Worm (Caenorhabditis elegans) whole organism, L2 larva: Measurements from ENCODE around the gene F13H8.3.
A peak's percentile ranks its signal among the peaks of the same experiment; 100 is the strongest.

Experiments used
- Y55F3AM.14 ChIP-seq: fragments of 200-800 bp; sonication (Bioruptor generic); optimal IDR thresholded peaks from 2 replicates; lab custom pipeline; 2018; ENCODE audit warnings: mild to moderate bottlenecking, missing genetic modification characterization, missing compliant biosample characterization
- ZK546.5 ChIP-seq: sonication (generic microtip); optimal IDR thresholded peaks from 2 replicates; lab custom pipeline; 2017; ENCODE audit warnings: missing biosample characterization, missing genetic modification characterization
- alr-1 ChIP-seq: fragments of 150-350 bp; optimal IDR thresholded peaks from 2 replicates; lab custom pipeline; 2014; ENCODE audit warnings: missing biosample characterization, missing genetic modification characterization
- aly-2 ChIP-seq: fragments of 150-350 bp; optimal IDR thresholded peaks from 2 replicates; lab custom pipeline; 2014; ENCODE audit warnings: missing biosample characterization, missing genetic modification characterization
- ama-1 ChIP-seq: fragments of 150-350 bp; optimal IDR thresholded peaks from 2 replicates; lab custom pipeline; 2018; ENCODE audit warnings: inconsistent platforms
- blmp-1 ChIP-seq: sonication (generic microtip); optimal IDR thresholded peaks from 2 replicates; lab custom pipeline; 2017; ENCODE audit warnings: missing genetic modification characterization, mild to moderate bottlenecking, missing compliant biosample characterization, antibody characterized with exemption, moderate library complexity; ENCODE audit not compliant: insufficient read depth
- ceh-16 ChIP-seq: fragments of 150-350 bp; optimal IDR thresholded peaks from 2 replicates; lab custom pipeline; 2014; ENCODE audit warnings: missing biosample characterization, missing genetic modification characterization
- dmd-4 ChIP-seq: sonication (generic microtip); optimal IDR thresholded peaks from 2 replicates; lab custom pipeline; 2017; ENCODE audit warnings: missing biosample characterization, missing genetic modification characterization
- egl-27 ChIP-seq: sonication (generic microtip); optimal IDR thresholded peaks from 3 replicates; lab custom pipeline; 2017; ENCODE audit warnings: missing biosample characterization, missing genetic modification reagents, missing genetic modification characterization
- elt-3 ChIP-seq: sonication (generic microtip); optimal IDR thresholded peaks from 2 replicates; lab custom pipeline; 2017; ENCODE audit warnings: missing biosample characterization, missing genetic modification characterization
- fos-1 ChIP-seq: fragments of 150-350 bp; optimal IDR thresholded peaks from 2 replicates; lab custom pipeline; 2014; ENCODE audit warnings: missing biosample characterization, missing genetic modification characterization
- gmeb-1 ChIP-seq: fragments of 150-350 bp; optimal IDR thresholded peaks from 2 replicates; lab custom pipeline; 2014; ENCODE audit warnings: missing biosample characterization, missing genetic modification characterization
- lin-11 ChIP-seq: fragments of 150-350 bp; sonication (generic microtip); optimal IDR thresholded peaks from 2 replicates; lab custom pipeline; 2014; ENCODE audit warnings: missing biosample characterization, missing genetic modification characterization, inconsistent platforms, mixed read lengths
- lin-39 ChIP-seq: fragments of 150-350 bp; optimal IDR thresholded peaks from 2 replicates; lab custom pipeline; 2014; ENCODE audit warnings: missing biosample characterization, missing genetic modification reagents, missing genetic modification characterization
- mbf-1 ChIP-seq: sonication (generic microtip); optimal IDR thresholded peaks from 2 replicates; lab custom pipeline; 2017; ENCODE audit warnings: missing biosample characterization, missing genetic modification characterization
- mdl-1 ChIP-seq, 2 experiments: fragments of 150-350 bp in 1 of 2; sonication (generic microtip) in 1 of 2; optimal IDR thresholded peaks; 2 replicates each; lab custom pipeline; 2017; ENCODE audit warnings: missing biosample characterization in 2 of 2, missing genetic modification characterization in 2 of 2
- nhr-10 ChIP-seq: sonication (generic microtip); optimal IDR thresholded peaks from 2 replicates; lab custom pipeline; 2017; ENCODE audit warnings: missing biosample characterization, missing genetic modification characterization
- nhr-11 ChIP-seq: fragments of 150-350 bp; optimal IDR thresholded peaks from 2 replicates; lab custom pipeline; 2014; ENCODE audit warnings: missing biosample characterization, missing genetic modification characterization
- nhr-12 ChIP-seq: fragments of 150-350 bp; optimal IDR thresholded peaks from 2 replicates; lab custom pipeline; 2014; ENCODE audit warnings: missing biosample characterization, missing genetic modification characterization
- nhr-129 ChIP-seq: fragments of 150-350 bp; optimal IDR thresholded peaks from 2 replicates; lab custom pipeline; 2014; ENCODE audit warnings: missing biosample characterization, missing genetic modification characterization
- nhr-21 ChIP-seq: fragments of 150-350 bp; optimal IDR thresholded peaks from 2 replicates; lab custom pipeline; 2014; ENCODE audit warnings: missing biosample characterization, missing genetic modification characterization
- nhr-237 ChIP-seq: fragments of 150-350 bp; optimal IDR thresholded peaks from 2 replicates; lab custom pipeline; 2014; ENCODE audit warnings: missing biosample characterization, missing genetic modification characterization
- nhr-6 ChIP-seq: fragments of 150-350 bp; optimal IDR thresholded peaks from 2 replicates; lab custom pipeline; 2014; ENCODE audit warnings: missing biosample characterization, missing genetic modification characterization
- peb-1 ChIP-seq: fragments of 150-350 bp; optimal IDR thresholded peaks from 2 replicates; lab custom pipeline; 2014; ENCODE audit warnings: missing biosample characterization, missing genetic modification characterization
- skn-1 ChIP-seq: sonication (generic microtip); optimal IDR thresholded peaks from 2 replicates; lab custom pipeline; 2017; ENCODE audit warnings: missing biosample characterization, missing genetic modification characterization
- sma-3 ChIP-seq: sonication (generic microtip); optimal IDR thresholded peaks from 2 replicates; lab custom pipeline; 2016; ENCODE audit warnings: missing genetic modification reagents, missing genetic modification characterization, missing compliant biosample characterization
- sma-9 ChIP-seq, 2 experiments: fragments of 150-350 bp in 1 of 2; sonication (generic microtip) in 1 of 2; optimal IDR thresholded peaks; 2 replicates each; lab custom pipeline; 2014 to 2016; ENCODE audit warnings: missing genetic modification characterization in 2 of 2, mild to moderate bottlenecking in 1 of 2, missing biosample characterization in 1 of 2, missing compliant biosample characterization in 1 of 2, missing genetic modification reagents in 1 of 2, moderate library complexity in 1 of 2
- snpc-4 ChIP-seq: fragments of 150-350 bp; optimal IDR thresholded peaks from 2 replicates; lab custom pipeline; 2014; ENCODE audit warnings: missing biosample characterization, missing genetic modification characterization
- unc-39 ChIP-seq: fragments of 150-350 bp; optimal IDR thresholded peaks from 2 replicates; lab custom pipeline; 2014; ENCODE audit warnings: missing biosample characterization, missing genetic modification characterization
- unc-55 ChIP-seq: fragments of 150-350 bp; sonication (generic microtip); optimal IDR thresholded peaks from 3 replicates; lab custom pipeline; 2014; ENCODE audit warnings: missing biosample characterization, missing genetic modification reagents, missing genetic modification characterization
- unc-62 ChIP-seq: fragments of 150-350 bp; optimal IDR thresholded peaks from 2 replicates; lab custom pipeline; 2014; ENCODE audit warnings: missing biosample characterization, missing genetic modification reagents, missing genetic modification characterization
- ztf-1 ChIP-seq: fragments of 200-800 bp; sonication (Bioruptor generic); conservative IDR thresholded peaks from 2 replicates; pipeline ENCODE4 v1.3.6; 2022; ENCODE audit warnings: missing genetic modification characterization, missing compliant biosample characterization
- ztf-4 ChIP-seq: fragments of 150-350 bp; optimal IDR thresholded peaks from 2 replicates; lab custom pipeline; 2014; ENCODE audit warnings: missing biosample characterization, missing genetic modification characterization

F13H8.3 gene

ce11 chrII:6252707-6253106 is 11.1 kb upstream of the F13H8.3 start:
- TF ChIP-seq unc-39 (no peak), nhr-129 (no peak), nhr-10 (tag; lab: Kevin White, UChicago) (no peak), lin-11 (tag; lab: Kevin White, UChicago) (no peak), mdl-1 (tag; optimal IDR thresholded peaks at IDR 0.05; lab: Kevin White, UChicago) (no peak), nhr-21 (tag; lab: Kevin White, UChicago) (no peak), elt-3 (no peak), unc-55 (GFP tag; lab: Kevin White, UChicago) (no peak), Y55F3AM.14 (GFP tag; lab: Kevin White, UChicago) (no peak), mbf-1 (tag; lab: Kevin White, UChicago) (no peak), skn-1 (no peak), aly-2 (tag; lab: Kevin White, UChicago) (no peak), ama-1 (lab: Kevin White, UChicago) (no peak), peb-1 (no peak), ztf-4 (tag; lab: Kevin White, UChicago) (no peak), nhr-6 (tag; lab: Kevin White, UChicago) (no peak), snpc-4 (tag; lab: Kevin White, UChicago) (no peak), dmd-4 (tag; lab: Kevin White, UChicago) (no peak), sma-3 (GFP tag; lab: Kevin White, UChicago) (no peak)

ce11 chrII:6256024-6256423 is 7.8 kb upstream of the F13H8.3 start, which contains the start of gene F13H8.5:
F13H8.5 (minus strand) TSS chrII:6256124.
- TF ChIP-seq gmeb-1 = no peak

- TF ChIP-seq unc-62 (no peak), lin-39 (no peak), ztf-1 (GFP tag; lab: Robert Waterston, UW) (no peak), sma-3 (GFP tag; lab: Kevin White, UChicago) (no peak), elt-3 (no peak), mdl-1 (tag; optimal IDR thresholded peaks at IDR 0.05; lab: Kevin White, UChicago) (no peak), blmp-1 (tag; lab: Kevin White, UChicago) (no peak)
Measured at ce11 chrII:6257220-6257877, 6.4 kb upstream of the F13H8.3 start.

ce11 chrII:6259867-6260266 is 3.9 kb upstream of the F13H8.3 start, which contains the start of gene F13H8.11:
F13H8.11 (minus strand) TSS chrII:6260021.
- TF ChIP-seq sma-9 (GFP tag; optimal IDR thresholded peaks at IDR 0.05; lab: Kevin White, UChicago) (peak; percentile 50), sma-9 (tag; optimal IDR thresholded peaks at IDR 0.05; lab: Kevin White, UChicago) (no peak), fos-1 (tag; lab: Kevin White, UChicago) (peak; percentile 60), sma-3 (GFP tag; lab: Kevin White, UChicago) (no peak)

- TF ChIP-seq nhr-21 (tag; lab: Kevin White, UChicago) (no peak), fos-1 (tag; lab: Kevin White, UChicago) (peak; percentile 66), alr-1 (tag; lab: Kevin White, UChicago) (no peak), nhr-129 (peak; percentile 25)
Measured at ce11 chrII:6260684-6261083, 3.1 kb upstream of the F13H8.3 start, which contains the start of gene nmgp-1. nmgp-1 (plus strand) TSS chrII:6260857.

ce11 chrII:6262222-6262621 is 1.6 kb upstream of the F13H8.3 start, which contains the start of gene F13H8.12:
F13H8.12 (plus strand) TSS chrII:6262522.
- TF ChIP-seq nhr-237 (tag; lab: Kevin White, UChicago) = no peak
- no peak for TF ChIP-seq Y55F3AM.14 (GFP tag; lab: Kevin White, UChicago)
- TF ChIP-seq skn-1 = no peak
- no peak for TF ChIP-seq nhr-11 (tag; lab: Kevin White, UChicago)
- no peak for TF ChIP-seq peb-1
- TF ChIP-seq egl-27 (tag; lab: Kevin White, UChicago) = no peak
- no peak for TF ChIP-seq ztf-1 (GFP tag; lab: Robert Waterston, UW)
- no peak for TF ChIP-seq nhr-12 (tag; lab: Kevin White, UChicago)
- TF ChIP-seq ceh-16 (tag; lab: Kevin White, UChicago) = no peak
- TF ChIP-seq ZK546.5 = no peak
- TF ChIP-seq sma-3 (GFP tag; lab: Kevin White, UChicago) = no peak
